Fruit fly (Drosophila melanogaster) whole organism, wandering third instar larva: Measurements from ENCODE around the gene CG15446.

Experiments
- CG9705 ChIP-seq: fragments of 200-800 bp; sonication (Bioruptor generic); optimal IDR thresholded peaks from 2 replicates; lab custom pipeline; 2018; ENCODE audit warnings: missing biosample characterization, mild to moderate bottlenecking, missing genetic modification characterization
- Dfd ChIP-seq: fragments of >200 bp; optimal IDR thresholded peaks from 2 replicates; lab custom pipeline; 2017; ENCODE audit warnings: missing biosample characterization, missing genetic modification characterization
- Hr83 ChIP-seq: fragments of 200-300 bp; sonication (Bioruptor generic); optimal IDR thresholded peaks from 2 replicates; lab custom pipeline; 2016; ENCODE audit warnings: missing biosample characterization, mild to moderate bottlenecking, missing genetic modification characterization, moderate library complexity; ENCODE audit not compliant: poor library complexity, severe bottlenecking
- Myc ChIP-seq: fragments of >200 bp; optimal IDR thresholded peaks from 2 replicates; lab custom pipeline; 2017
- N ChIP-seq: fragments of >200 bp; optimal IDR thresholded peaks from 2 replicates; lab custom pipeline; 2018; ENCODE audit warnings: missing biosample characterization, missing external identifiers, missing genetic modification characterization
- Vsx2 ChIP-seq: fragments of 200-300, 225-300 bp; sonication (Bioruptor generic); optimal IDR thresholded peaks from 2 replicates; lab custom pipeline; 2018; ENCODE audit warnings: missing biosample characterization, missing genetic modification characterization; ENCODE audit not compliant: partially characterized antibody
- br ChIP-seq: fragments of 200-800 bp; sonication (Bioruptor generic); optimal IDR thresholded peaks from 2 replicates; lab custom pipeline; 2016; ENCODE audit warnings: missing biosample characterization, missing genetic modification characterization
- brk ChIP-seq: fragments of 200-800 bp; sonication (Bioruptor generic); optimal IDR thresholded peaks from 2 replicates; lab custom pipeline; 2016; ENCODE audit warnings: missing biosample characterization, mild to moderate bottlenecking, missing genetic modification characterization
- dmrt93B ChIP-seq: fragments of 200-800 bp; sonication (Bioruptor generic); optimal IDR thresholded peaks from 2 replicates; lab custom pipeline; 2018; ENCODE audit warnings: missing biosample characterization, mild to moderate bottlenecking, missing genetic modification characterization
- h ChIP-seq: fragments of 200-800 bp; sonication (Bioruptor generic); optimal IDR thresholded peaks from 3 replicates; lab custom pipeline; 2016; ENCODE audit warnings: missing biosample characterization, mild to moderate bottlenecking, missing genetic modification characterization
- psq ChIP-seq: fragments of 200-800 bp; sonication (Bioruptor generic); optimal IDR thresholded peaks from 3 replicates; lab custom pipeline; 2017; ENCODE audit warnings: missing biosample characterization, mild to moderate bottlenecking, missing genetic modification characterization, moderate library complexity
- rgr ChIP-seq: fragments of 200-800 bp; sonication (Bioruptor generic); optimal IDR thresholded peaks from 3 replicates; lab custom pipeline; 2016; ENCODE audit warnings: missing biosample characterization, mild to moderate bottlenecking, missing genetic modification characterization
- sv ChIP-seq: fragments of 200-800 bp; sonication (Bioruptor generic); optimal IDR thresholded peaks from 3 replicates; lab custom pipeline; 2016; ENCODE audit warnings: missing biosample characterization, missing genetic modification characterization

DNA sequence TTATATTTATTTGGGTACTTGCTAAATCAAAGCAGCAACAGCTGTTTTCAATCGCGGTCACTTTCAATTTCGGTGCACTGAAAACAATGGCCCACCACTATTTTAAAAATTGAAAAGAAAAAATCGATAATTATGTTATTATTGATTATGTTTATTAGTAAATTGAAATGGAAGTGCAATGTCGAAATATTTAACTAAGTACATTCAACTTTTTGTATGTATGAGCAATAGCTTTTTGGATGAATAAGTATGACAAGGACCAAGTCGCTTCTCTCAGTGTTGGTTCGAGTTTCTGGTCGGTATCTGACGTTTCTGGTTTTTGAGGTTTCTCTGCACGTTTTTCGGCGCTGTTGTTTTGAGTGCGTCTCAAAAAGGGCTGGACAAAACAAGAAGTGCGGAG, 22.2 kb upstream of the CG15446 start:
- TF ChIP-seq rgr (GFP tag; lab: Kevin White, UChicago) (peak; percentile 88), Dfd (GFP tag; lab: Kevin White, UChicago) (no peak), psq (peak; percentile 85), sv (GFP tag; lab: Kevin White, UChicago) (peak; percentile 65), N (GFP tag; lab: Kevin White, UChicago) (no peak), Hr83 (no peak), CG9705 (GFP tag; lab: Kevin White, UChicago) (peak; percentile 57), dmrt93B (GFP tag; lab: Kevin White, UChicago) (peak; percentile 70), br (GFP tag; lab: Kevin White, UChicago) (peak; percentile 74), brk (GFP tag; lab: Kevin White, UChicago) (peak; percentile 46), Myc (lab: Kevin White, UChicago) (no peak), h (GFP tag; lab: Kevin White, UChicago) (peak; percentile 87), Vsx2 (GFP tag; lab: Kevin White, UChicago) (no peak)
